Fruit fly (Drosophila melanogaster) whole organism, embryonic: ENCODE data around the gene CG14883.

Source experiments
- Atf6 ChIP-seq: fragments of 200-800 bp; sonication (Bioruptor generic); IDR thresholded peaks from 2 replicates; pipeline ENCODE4 v1.3.6; 2022; ENCODE audit warnings: missing biosample characterization, missing genetic modification characterization
- CG11456 ChIP-seq: fragments of 200-800 bp; sonication (Bioruptor generic); IDR thresholded peaks from 3 replicates; pipeline ENCODE4 v1.3.6; 2022; ENCODE audit warnings: missing biosample characterization, missing genetic modification characterization
- CG11723 ChIP-seq: fragments of 200-800 bp; sonication (Bioruptor generic); optimal IDR thresholded peaks from 2 replicates; lab custom pipeline; 2017; ENCODE audit warnings: missing biosample characterization, mild to moderate bottlenecking, missing genetic modification characterization
- CG12744 ChIP-seq: fragments of 200-800 bp; sonication (Bioruptor generic); optimal IDR thresholded peaks from 2 replicates; lab custom pipeline; 2016; ENCODE audit warnings: missing biosample characterization, missing genetic modification characterization
- CG13287 ChIP-seq: fragments of 200-800 bp; sonication (Bioruptor generic); IDR thresholded peaks from 2 replicates; pipeline ENCODE4 v1.3.6; 2022; ENCODE audit warnings: missing biosample characterization, missing genetic modification characterization; ENCODE audit not compliant: partially characterized antibody
- CG15479 ChIP-seq: fragments of 200-800 bp; sonication (Bioruptor generic); optimal IDR thresholded peaks from 3 replicates; lab custom pipeline; 2019; ENCODE audit warnings: missing biosample characterization, mild to moderate bottlenecking, missing genetic modification characterization, moderate library complexity
- CG1602 ChIP-seq: fragments of 200-800 bp; sonication (Bioruptor generic); optimal IDR thresholded peaks from 3 replicates; lab custom pipeline; 2016; ENCODE audit warnings: missing biosample characterization, missing genetic modification characterization
- CG17912 ChIP-seq: fragments of 200-800 bp; sonication (Bioruptor generic); optimal IDR thresholded peaks from 2 replicates; lab custom pipeline; 2018; ENCODE audit warnings: missing biosample characterization, mild to moderate bottlenecking, missing genetic modification characterization
- CG1792 ChIP-seq: fragments of 200-800 bp; sonication (Bioruptor generic); optimal IDR thresholded peaks from 2 replicates; lab custom pipeline; 2016; ENCODE audit warnings: missing biosample characterization, missing genetic modification characterization
- CG18011 ChIP-seq: fragments of 200-800 bp; sonication (Bioruptor generic); optimal IDR thresholded peaks from 2 replicates; lab custom pipeline; 2017; ENCODE audit warnings: missing biosample characterization, missing genetic modification characterization, mild to moderate bottlenecking, moderate library complexity, missing genotype
- CG2129 ChIP-seq: fragments of 200-800 bp; sonication (Bioruptor generic); IDR thresholded peaks from 2 replicates; pipeline ENCODE4 v1.3.6; 2022; ENCODE audit warnings: missing biosample characterization, missing genetic modification characterization; ENCODE audit not compliant: partially characterized antibody
- CG2889 ChIP-seq: fragments of 200-800 bp; sonication (Bioruptor generic); IDR thresholded peaks from 3 replicates; pipeline ENCODE4 v1.3.6; 2022; ENCODE audit warnings: missing biosample characterization, missing genetic modification characterization
- CG31365 ChIP-seq: fragments of 200-800 bp; sonication (Bioruptor generic); optimal IDR thresholded peaks from 2 replicates; lab custom pipeline; 2018; ENCODE audit warnings: missing biosample characterization, mild to moderate bottlenecking, missing genetic modification characterization
- CG3163 ChIP-seq: fragments of 200-800 bp; sonication (Bioruptor generic); optimal IDR thresholded peaks from 3 replicates; lab custom pipeline; 2016; ENCODE audit warnings: missing biosample characterization, missing genetic modification characterization
- CG4404 ChIP-seq: fragments of 200-800 bp; sonication (Bioruptor generic); IDR thresholded peaks from 2 replicates; pipeline ENCODE4 v1.3.6; 2022; ENCODE audit warnings: missing biosample characterization, missing genetic modification characterization
- CG4854 ChIP-seq: fragments of 200-800 bp; sonication (Bioruptor generic); optimal IDR thresholded peaks from 2 replicates; lab custom pipeline; 2016; ENCODE audit warnings: missing biosample characterization, missing genetic modification characterization, inconsistent platforms
- CG5245 ChIP-seq: fragments of 200-800 bp; sonication (Bioruptor generic); optimal IDR thresholded peaks from 3 replicates; lab custom pipeline; 2016; ENCODE audit warnings: missing biosample characterization, missing genetic modification characterization
- CG7271 ChIP-seq: fragments of 200-800 bp; sonication (Bioruptor generic); optimal IDR thresholded peaks from 2 replicates; lab custom pipeline; 2018; ENCODE audit warnings: missing biosample characterization, mild to moderate bottlenecking, missing genetic modification characterization, moderate library complexity
- CG7357 ChIP-seq: fragments of 200-800 bp; sonication (Bioruptor generic); IDR thresholded peaks from 3 replicates; pipeline ENCODE4 v1.3.6; 2022; ENCODE audit warnings: missing biosample characterization, missing genetic modification characterization
- CG8359 ChIP-seq: fragments of 200-800 bp; sonication (Bioruptor generic); optimal IDR thresholded peaks from 2 replicates; lab custom pipeline; 2017; ENCODE audit warnings: missing biosample characterization, mild to moderate bottlenecking, missing genetic modification characterization, borderline replicate concordance
- D ChIP-seq, 2 experiments: fragments of 200-800 bp in 1 of 2; fragments of >200 bp in 1 of 2; sonication (Bioruptor generic) in 1 of 2; optimal IDR thresholded peaks; 2 replicates in 1 of 2; 3 replicates in 1 of 2; lab custom pipeline; 2017; ENCODE audit warnings: mild to moderate bottlenecking in 1 of 2, missing biosample characterization in 1 of 2, missing genetic modification characterization in 1 of 2, missing genetic modification reagents in 1 of 2
- Fer2 ChIP-seq: fragments of 200-800 bp; sonication (Bioruptor generic); optimal IDR thresholded peaks from 2 replicates; lab custom pipeline; 2018; ENCODE audit warnings: missing biosample characterization, mild to moderate bottlenecking, missing genetic modification characterization, moderate library complexity
- H2.0 ChIP-seq: fragments of 200-800 bp; sonication (Bioruptor generic); IDR thresholded peaks from 2 replicates; pipeline ENCODE4 v1.3.6; 2022; ENCODE audit warnings: missing biosample characterization, missing genetic modification characterization
- HLH54F ChIP-seq: fragments of 200-800 bp; sonication (Bioruptor generic); optimal IDR thresholded peaks from 3 replicates; lab custom pipeline; 2016; ENCODE audit warnings: missing biosample characterization, missing genetic modification characterization
- HmgD ChIP-seq: fragments of 200-800 bp; sonication (Bioruptor generic); optimal IDR thresholded peaks from 3 replicates; lab custom pipeline; 2016; ENCODE audit warnings: missing biosample characterization, missing genetic modification characterization
- Hmx ChIP-seq: fragments of 200-800 bp; sonication (Bioruptor generic); optimal IDR thresholded peaks from 2 replicates; lab custom pipeline; 2016; ENCODE audit warnings: missing biosample characterization, missing genetic modification characterization
- Lim3 ChIP-seq: fragments of 200-800 bp; sonication (Bioruptor generic); IDR thresholded peaks from 2 replicates; pipeline ENCODE4 v1.3.6; 2022; ENCODE audit warnings: missing biosample characterization, missing genetic modification characterization
- Mad ChIP-seq: fragments of 200-800 bp; sonication (Bioruptor generic); optimal IDR thresholded peaks from 2 replicates; lab custom pipeline; 2016; ENCODE audit warnings: missing biosample characterization, missing genetic modification characterization
- Med ChIP-seq: fragments of 200-800 bp; sonication (Bioruptor generic); peaks from one replicate; lab custom pipeline; 2016; ENCODE audit warnings: missing biosample characterization, missing genetic modification characterization, mild to moderate bottlenecking, inconsistent platforms, moderate library complexity
- Myb ChIP-seq: fragments of 200-800 bp; sonication (Bioruptor generic); optimal IDR thresholded peaks from 2 replicates; lab custom pipeline; 2016; ENCODE audit warnings: missing biosample characterization, missing genetic modification characterization
- Nf-YC ChIP-seq: fragments of 200-800 bp; optimal IDR thresholded peaks from 3 replicates; lab custom pipeline; 2019; ENCODE audit warnings: missing biosample characterization, mild to moderate bottlenecking, missing genetic modification characterization, moderate library complexity
- Ravus ChIP-seq: fragments of 200-800 bp; sonication (Bioruptor generic); IDR thresholded peaks from 2 replicates; pipeline ENCODE4 v1.3.6; 2022; ENCODE audit warnings: missing biosample characterization, missing genetic modification characterization
- Usf ChIP-seq: fragments of 200-800 bp; sonication (Bioruptor generic); optimal IDR thresholded peaks from 2 replicates; lab custom pipeline; 2017; ENCODE audit warnings: missing genotype, missing biosample characterization, missing genetic modification characterization
- al ChIP-seq: fragments of 200-800 bp; sonication (Bioruptor generic); IDR thresholded peaks from 2 replicates; pipeline ENCODE4 v1.3.6; 2022; ENCODE audit warnings: missing biosample characterization, missing genetic modification characterization
- croc ChIP-seq: fragments of 200-800 bp; sonication (Bioruptor generic); conservative IDR thresholded peaks from 3 replicates; pipeline ENCODE4 v1.3.6; 2022; ENCODE audit warnings: missing biosample characterization, missing genetic modification characterization
- eyg ChIP-seq: fragments of 200-800 bp; sonication (Bioruptor generic); optimal IDR thresholded peaks from 3 replicates; lab custom pipeline; 2016; ENCODE audit warnings: missing biosample characterization, missing genetic modification characterization
- fu2 ChIP-seq: fragments of 200-800 bp; sonication (Bioruptor generic); optimal IDR thresholded peaks from 2 replicates; lab custom pipeline; 2016; ENCODE audit warnings: missing biosample characterization, missing genetic modification characterization
- klu ChIP-seq: fragments of 200-800 bp; sonication (Bioruptor generic); IDR thresholded peaks from 2 replicates; pipeline ENCODE4 v1.3.6; 2022; ENCODE audit warnings: missing biosample characterization, missing genetic modification characterization
- lbe ChIP-seq: fragments of 200-800 bp; sonication (Bioruptor generic); optimal IDR thresholded peaks from 2 replicates; lab custom pipeline; 2016; ENCODE audit warnings: missing biosample characterization, mild to moderate bottlenecking, missing genetic modification characterization
- nmo ChIP-seq: fragments of 200-800 bp; sonication (Bioruptor generic); optimal IDR thresholded peaks from 2 replicates; lab custom pipeline; 2018; ENCODE audit warnings: missing biosample characterization, mild to moderate bottlenecking, missing genetic modification characterization, moderate library complexity
- org-1 ChIP-seq: fragments of 200-800 bp; sonication (Bioruptor generic); optimal IDR thresholded peaks from 2 replicates; lab custom pipeline; 2017; ENCODE audit warnings: missing biosample characterization, missing genetic modification characterization
- pan ChIP-seq, 4 experiments: fragments of >200 bp in 3 of 4; fragments of 200-800 bp in 1 of 4; sonication (Bioruptor generic) in 1 of 4; optimal IDR thresholded peaks in 3 of 4; IDR thresholded peaks in 1 of 4; 2 replicates each; pipeline versions ENCODE4 v1.3.6 to Lab custom; 2017 to 2022; ENCODE audit warnings: missing biosample characterization in 2 of 4, missing genetic modification characterization in 2 of 4, mixed read lengths in 1 of 4
- pum ChIP-seq: fragments of 200-800 bp; sonication (Bioruptor generic); optimal IDR thresholded peaks from 2 replicates; lab custom pipeline; 2016; ENCODE audit warnings: missing biosample characterization, missing genetic modification characterization
- rib ChIP-seq: fragments of 200-800 bp; sonication (Bioruptor generic); IDR thresholded peaks from 2 replicates; pipeline ENCODE4 v1.3.6; 2022; ENCODE audit warnings: missing biosample characterization, missing genetic modification characterization
- schlank ChIP-seq: fragments of 200-800 bp; sonication (Bioruptor generic); optimal IDR thresholded peaks from 2 replicates; lab custom pipeline; 2018; ENCODE audit warnings: missing biosample characterization, mild to moderate bottlenecking, missing genetic modification characterization
- sisA ChIP-seq: fragments of 200-800 bp; sonication (Bioruptor generic); IDR thresholded peaks from 2 replicates; pipeline ENCODE4 v1.3.6; 2022; ENCODE audit warnings: missing biosample characterization, missing genetic modification characterization
- sna ChIP-seq: fragments of 200-800 bp; sonication (Bioruptor generic); IDR thresholded peaks from 2 replicates; pipeline ENCODE4 v1.3.6; 2022; ENCODE audit warnings: missing biosample characterization, missing genetic modification characterization; ENCODE audit not compliant: partially characterized antibody
- so ChIP-seq: fragments of 200-800 bp; sonication (Bioruptor generic); IDR thresholded peaks from 3 replicates; pipeline ENCODE4 v1.3.6; 2022; ENCODE audit warnings: missing biosample characterization, missing genetic modification characterization

Gene CG14883

DNA sequence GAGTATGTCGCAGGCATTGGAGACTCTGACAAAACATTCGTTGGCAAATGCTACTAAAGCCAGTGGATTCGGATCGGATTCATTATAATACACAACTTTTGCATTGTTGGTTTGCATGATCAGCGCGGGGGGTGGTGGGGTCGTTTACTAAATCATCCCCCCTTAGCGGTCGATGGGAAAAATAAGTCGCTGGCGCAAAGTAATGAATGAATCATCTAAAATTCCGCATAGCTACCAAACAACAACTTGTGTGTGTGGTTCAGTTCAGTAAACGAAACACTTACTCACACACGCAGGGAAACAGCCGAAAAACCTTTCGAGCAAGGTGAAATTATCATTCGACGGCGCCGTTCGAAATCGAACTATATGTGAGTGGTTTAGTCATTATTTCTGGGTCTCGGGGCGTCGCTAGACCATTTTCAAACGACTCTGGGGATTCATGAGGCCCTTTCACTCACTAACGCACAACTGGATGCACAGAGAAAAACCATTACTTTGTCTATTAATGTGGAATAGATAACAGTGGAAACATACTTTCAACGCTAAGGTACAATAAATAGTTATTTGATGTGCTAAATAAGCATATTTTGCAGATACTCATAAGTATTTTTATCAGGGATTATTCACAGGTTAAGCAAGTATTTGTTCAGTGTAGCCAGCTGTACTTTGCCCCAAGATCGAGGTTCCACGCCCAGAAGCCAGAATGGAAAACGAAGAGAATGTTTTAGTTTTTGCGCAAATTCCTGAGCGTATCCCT is 7.3 kb upstream of the CG14883 start (continued):
- no peak for TF ChIP-seq CG7271 (tag; lab: Kevin White, UChicago)
- TF ChIP-seq CG1792 = peak; percentile 13
- peak; percentile 59; the same call in 2 of the 3 replicates for TF ChIP-seq so
- TF ChIP-seq CG17912 (GFP tag; lab: Kevin White, UChicago) = no peak
- no peak for TF ChIP-seq sna
- TF ChIP-seq fu2 = peak; percentile 20
- peak; percentile 59 for TF ChIP-seq croc (GFP tag; lab: Robert Waterston, UW)
- TF ChIP-seq HLH54F = peak; percentile 23
- TF ChIP-seq klu (GFP tag; lab: Robert Waterston, UW) = no peak
- peak; percentile 51 for TF ChIP-seq Ravus
- no peak for TF ChIP-seq eyg (GFP tag; lab: Kevin White, UChicago)
- no peak for TF ChIP-seq CG15479
- TF ChIP-seq pum = peak; percentile 25
- no peak for TF ChIP-seq CG11723
- TF ChIP-seq org-1 (GFP tag; lab: Kevin White, UChicago) = no peak
- peak; percentile 49 for TF ChIP-seq CG1602
- peak; percentile 95 for TF ChIP-seq Med (GFP tag; lab: Kevin White, UChicago)
- TF ChIP-seq Hmx (GFP tag; lab: Kevin White, UChicago) = no peak
- TF ChIP-seq CG2129 (GFP tag; lab: Robert Waterston, UW) = no peak
- TF ChIP-seq Fer2 (tag; lab: Kevin White, UChicago) = peak; percentile 7
- no peak for TF ChIP-seq CG13287
- TF ChIP-seq H2.0 (GFP tag; lab: Robert Waterston, UW) = peak; percentile 87
- TF ChIP-seq rib (GFP tag; lab: Robert Waterston, UW) = peak; percentile 27; the same call in 1 of the 2 replicates
- TF ChIP-seq CG2889 = peak; percentile 67; the same call in 2 of the 3 replicates
- TF ChIP-seq CG3163 (GFP tag; lab: Kevin White, UChicago) = no peak
- TF ChIP-seq CG8359 (GFP tag; lab: Kevin White, UChicago) = peak; percentile 48
- peak; percentile 55; the same call in 2 of the 3 replicates for TF ChIP-seq CG7357 (GFP tag; lab: Robert Waterston, UW)
- TF ChIP-seq CG5245 = peak; percentile 57
- TF ChIP-seq al = peak; percentile 54; the same call in 1 of the 2 replicates
- TF ChIP-seq pan (optimal IDR thresholded peaks at IDR 0.05; lab: Kevin White, UChicago) = no peak
- TF ChIP-seq pan (GFP tag; optimal IDR thresholded peaks at IDR 0.05 in 1 of 2, IDR thresholded peaks at IDR 0.05 in 1 of 2) = peak in 1 of 2 experiments; percentile 79
- peak; percentile 59 for TF ChIP-seq schlank (tag; lab: Kevin White, UChicago)
- no peak for TF ChIP-seq Nf-YC
- peak; percentile 65 for TF ChIP-seq nmo (GFP tag; lab: Kevin White, UChicago)
- TF ChIP-seq CG4404 (GFP tag; lab: Robert Waterston, UW) = peak; percentile 38
- peak; percentile 85 for TF ChIP-seq sisA (GFP tag; lab: Robert Waterston, UW)
- TF ChIP-seq Usf (GFP tag; lab: Kevin White, UChicago) = peak; percentile 8
- peak; percentile 21 for TF ChIP-seq Myb (GFP tag; lab: Kevin White, UChicago)
- no peak for TF ChIP-seq D (optimal IDR thresholded peaks at IDR 0.05; lab: Kevin White, UChicago)
- no peak for TF ChIP-seq D (GFP tag; optimal IDR thresholded peaks at IDR 0.05; lab: Kevin White, UChicago)
- TF ChIP-seq CG31365 (tag; lab: Kevin White, UChicago) = peak; percentile 54
- TF ChIP-seq CG4854 = peak; percentile 41
- TF ChIP-seq CG11456 (GFP tag; lab: Robert Waterston, UW) = peak; percentile 83; the same call in 2 of the 3 replicates
- peak; percentile 57; the same call in 1 of the 2 replicates for TF ChIP-seq Atf6 (GFP tag; lab: Robert Waterston, UW)
- peak; percentile 35 for TF ChIP-seq CG12744 (GFP tag; lab: Kevin White, UChicago)
- TF ChIP-seq lbe (GFP tag; lab: Kevin White, UChicago) = no peak
- TF ChIP-seq Lim3 = peak; percentile 71; the same call in 1 of the 2 replicates
- TF ChIP-seq Mad (GFP tag; lab: Kevin White, UChicago) = peak; percentile 68
- no peak for TF ChIP-seq HmgD (GFP tag; lab: Kevin White, UChicago)
- no peak for TF ChIP-seq CG18011
